Worm (Caenorhabditis elegans): Measurements from ENCODE around the gene lin-39.

DNA sequence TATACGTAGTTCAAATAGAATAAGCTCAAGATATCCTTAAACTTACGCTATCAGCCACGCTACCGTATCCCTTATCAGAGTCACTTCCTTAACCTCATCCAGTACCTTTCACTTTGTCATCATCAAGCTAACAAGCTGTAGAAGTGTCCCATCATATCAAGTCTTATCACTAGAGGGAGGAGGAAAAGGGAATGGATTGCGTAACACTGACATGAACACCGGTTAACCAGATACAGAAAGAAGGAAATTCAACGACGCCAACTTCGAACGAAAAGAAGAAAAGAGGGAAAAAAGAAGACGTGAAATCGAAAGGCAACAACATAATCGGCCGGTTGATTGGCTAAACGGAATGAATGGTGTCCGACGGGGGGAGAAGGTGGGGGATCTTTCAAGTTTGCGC is 46.4 kb downstream of the lin-39 start:
- TF ChIP-seq xnd-1 (tag; optimal IDR thresholded peaks at IDR 0.05) = no peak
- TF ChIP-seq atf-7 (tag; optimal IDR thresholded peaks at IDR 0.05) = no peak
- TF ChIP-seq mcd-1 (GFP tag; IDR thresholded peaks at IDR 0.05) = no peak
- TF ChIP-seq Y53G8AR.9 (GFP tag; conservative IDR thresholded peaks at IDR 0.05) = no peak
- no peak for TF ChIP-seq ceh-40 (GFP tag; IDR thresholded peaks at IDR 0.05)
- TF ChIP-seq ztf-28 (GFP tag; IDR thresholded peaks at IDR 0.05) = no peak
- no peak for TF ChIP-seq nhr-90 (tag; optimal IDR thresholded peaks at IDR 0.05)
